Worm (Caenorhabditis elegans) whole organism, late embryonic: ENCODE measurements around the gene clec-75.

Experiments used
- F13H6.1 ChIP-seq: sonication (generic microtip); optimal IDR thresholded peaks from 2 replicates; lab custom pipeline; 2016; ENCODE audit warnings: missing genetic modification characterization, missing compliant biosample characterization
- ama-1 ChIP-seq: fragments of 150-350 bp; optimal IDR thresholded peaks from 2 replicates; lab custom pipeline; 2014
- ceh-34 ChIP-seq: sonication (generic microtip); optimal IDR thresholded peaks from 2 replicates; lab custom pipeline; 2016; ENCODE audit warnings: mild to moderate bottlenecking, missing genetic modification characterization, missing compliant biosample characterization
- fkh-10 ChIP-seq: fragments of 150-350 bp; optimal IDR thresholded peaks from 2 replicates; lab custom pipeline; 2014; ENCODE audit warnings: missing biosample characterization, missing genetic modification reagents, missing genetic modification characterization
- hlh-30 ChIP-seq: sonication (generic microtip); optimal IDR thresholded peaks from 2 replicates; lab custom pipeline; 2017; ENCODE audit warnings: antibody characterized with exemption, missing genetic modification characterization, missing compliant biosample characterization; ENCODE audit not compliant: insufficient read depth
- npax-4 ChIP-seq: sonication (generic microtip); optimal IDR thresholded peaks from 2 replicates; lab custom pipeline; 2016; ENCODE audit warnings: missing genetic modification characterization, missing compliant biosample characterization
- pha-4 ChIP-seq: fragments of 150-350 bp; optimal IDR thresholded peaks from 2 replicates; lab custom pipeline; 2018; ENCODE audit warnings: missing biosample characterization, missing genetic modification reagents, missing genetic modification characterization
- pqm-1 ChIP-seq: sonication (generic microtip); optimal IDR thresholded peaks from 2 replicates; lab custom pipeline; 2016; ENCODE audit warnings: missing genetic modification characterization, missing compliant biosample characterization
- tbx-2 ChIP-seq: sonication (generic microtip); optimal IDR thresholded peaks from 2 replicates; lab custom pipeline; 2016; ENCODE audit warnings: missing genetic modification characterization, missing compliant biosample characterization
- unc-3 ChIP-seq, 2 experiments: fragments of 200-800 bp in 1 of 2; sonication (Bioruptor generic) in 1 of 2; sonication (generic microtip) in 1 of 2; conservative IDR thresholded peaks in 1 of 2; optimal IDR thresholded peaks in 1 of 2; 2 replicates each; pipeline versions ENCODE4 v1.3.6 to Lab custom; 2016 to 2022; ENCODE audit warnings: missing compliant biosample characterization in 2 of 2, missing genetic modification characterization in 2 of 2, missing genetic modification reagents in 1 of 2
- unc-42 ChIP-seq: sonication (generic microtip); optimal IDR thresholded peaks from 2 replicates; lab custom pipeline; 2016; ENCODE audit warnings: missing genotype, missing genetic modification characterization, missing compliant biosample characterization
- unc-55 ChIP-seq: sonication (generic microtip); optimal IDR thresholded peaks from 2 replicates; lab custom pipeline; 2017; ENCODE audit warnings: missing biosample characterization, missing genetic modification reagents, missing genetic modification characterization
- zip-5 ChIP-seq: sonication (generic microtip); optimal IDR thresholded peaks from 2 replicates; lab custom pipeline; 2016; ENCODE audit warnings: missing genetic modification characterization, missing compliant biosample characterization

ce11 chrIV:3988638-3989152, 28.2 kb downstream of the clec-75 start, which contains the start of gene clec-78:
- TF ChIP-seq ama-1, result no peak
- TF ChIP-seq F13H6.1, result no peak
- TF ChIP-seq pqm-1 (tag; lab: Kevin White, UChicago), result peak; percentile 83
- TF ChIP-seq unc-55 (GFP tag; lab: Kevin White, UChicago), result no peak
- no peak for TF ChIP-seq hlh-30
- no peak for TF ChIP-seq unc-3 (GFP tag; conservative IDR thresholded peaks at IDR 0.05; lab: Robert Waterston, UW)
- no peak for TF ChIP-seq unc-3 (tag; optimal IDR thresholded peaks at IDR 0.05; lab: Kevin White, UChicago)
- no peak for TF ChIP-seq tbx-2 (tag; lab: Kevin White, UChicago)
- peak; percentile 5 for TF ChIP-seq zip-5 (tag; lab: Kevin White, UChicago)
- no peak for TF ChIP-seq ceh-34
- no peak for TF ChIP-seq fkh-10
- no peak for TF ChIP-seq unc-42
- TF ChIP-seq pha-4 (tag; lab: Kevin White, UChicago), result no peak
- no peak for TF ChIP-seq npax-4 (tag; lab: Kevin White, UChicago)
